Fruit fly (Drosophila melanogaster): Measurements from ENCODE around the gene CG7582.

DNA sequence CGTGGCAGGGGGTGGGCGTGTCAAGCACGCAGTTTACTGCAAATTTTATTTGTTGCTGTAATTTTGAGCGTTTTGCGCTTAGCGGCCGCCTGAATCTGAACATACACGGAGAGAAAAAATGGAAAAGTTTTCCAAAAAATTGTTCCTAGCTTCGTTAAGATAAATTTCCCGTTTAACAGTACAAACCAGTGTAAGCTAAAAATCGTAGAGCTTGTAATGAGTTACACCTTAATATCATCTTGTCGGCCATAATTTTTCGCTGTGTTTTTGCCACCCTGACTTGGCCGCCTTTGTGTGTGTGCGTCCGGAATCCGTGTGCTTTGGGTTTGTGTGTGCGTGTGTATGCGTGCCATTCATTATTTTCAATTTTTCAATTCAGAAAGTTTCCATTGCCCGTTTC lies 30.6 kb downstream of the CG7582 start:
- TF ChIP-seq rn (GFP tag; IDR thresholded peaks at IDR 0.05): no peak
- no peak for TF ChIP-seq EcR (GFP tag; optimal IDR thresholded peaks at IDR 0.05)
- TF ChIP-seq CG10348 (GFP tag; IDR thresholded peaks at IDR 0.05): no peak
- no peak for TF ChIP-seq CG12605 (GFP tag; IDR thresholded peaks at IDR 0.05)
- TF ChIP-seq CG32121 (GFP tag; IDR thresholded peaks at IDR 0.05): no peak
- TF ChIP-seq CG15710 (tag; optimal IDR thresholded peaks at IDR 0.05): no peak
- no peak for TF ChIP-seq D1 (tag; optimal IDR thresholded peaks at IDR 0.05)
- no peak for TF ChIP-seq Pif1A (GFP tag; optimal IDR thresholded peaks at IDR 0.05)
- TF ChIP-seq CG8301 (tag; optimal IDR thresholded peaks at IDR 0.05): no peak
- no peak for TF ChIP-seq CG13204 (GFP tag; optimal IDR thresholded peaks at IDR 0.05)
- no peak for TF ChIP-seq Snoo (tag; optimal IDR thresholded peaks at IDR 0.05)
- TF ChIP-seq fd96Ca (GFP tag; IDR thresholded peaks at IDR 0.05): no peak
- no peak for TF ChIP-seq Ets98B (GFP tag; IDR thresholded peaks at IDR 0.05)
- peak; percentile 21 for TF ChIP-seq CG8159 (tag; optimal IDR thresholded peaks at IDR 0.05)

Measured in whole organism, pupa.